Worm (Caenorhabditis elegans) whole organism, L3 larva: ENCODE measurements around the gene rack-1.
A peak's percentile ranks its signal among the peaks of the same experiment; 100 is the strongest.

Experiments
- aly-2 ChIP-seq: fragments of 150-350 bp; optimal IDR thresholded peaks from 2 replicates; lab custom pipeline; 2014; ENCODE audit warnings: missing biosample characterization, missing genetic modification characterization
- ama-1 ChIP-seq: fragments of 150-350 bp; optimal IDR thresholded peaks from 2 replicates; lab custom pipeline; 2018
- ceh-16 ChIP-seq: sonication (generic microtip); optimal IDR thresholded peaks from 2 replicates; lab custom pipeline; 2017; ENCODE audit warnings: missing biosample characterization, missing genetic modification characterization
- ceh-28 ChIP-seq: fragments of 150-350 bp; optimal IDR thresholded peaks from 2 replicates; lab custom pipeline; 2014; ENCODE audit warnings: missing biosample characterization, missing genetic modification reagents, missing genetic modification characterization
- ceh-82 ChIP-seq: fragments of 150-350 bp; optimal IDR thresholded peaks from 2 replicates; lab custom pipeline; 2014; ENCODE audit warnings: missing biosample characterization, missing genetic modification characterization
- ceh-9 ChIP-seq: sonication (generic microtip); optimal IDR thresholded peaks from 2 replicates; lab custom pipeline; 2018; ENCODE audit warnings: missing biosample characterization, missing genetic modification characterization
- daf-12 ChIP-seq: fragments of 150-350 bp; optimal IDR thresholded peaks from 2 replicates; lab custom pipeline; 2014; ENCODE audit warnings: missing biosample characterization, missing genetic modification reagents, missing genetic modification characterization
- egl-27 ChIP-seq: sonication (generic microtip); optimal IDR thresholded peaks from 4 replicates; lab custom pipeline; 2017; ENCODE audit warnings: missing biosample characterization, missing genetic modification reagents, missing genetic modification characterization
- egl-5 ChIP-seq: fragments of 150-350 bp; optimal IDR thresholded peaks from 2 replicates; lab custom pipeline; 2017; ENCODE audit warnings: missing biosample characterization, missing genetic modification reagents, missing genetic modification characterization, inconsistent platforms
- elt-1 ChIP-seq: fragments of 150-350 bp; optimal IDR thresholded peaks from 2 replicates; lab custom pipeline; 2014; ENCODE audit warnings: missing biosample characterization, missing genetic modification characterization
- elt-2 ChIP-seq: sonication (generic microtip); optimal IDR thresholded peaks from 2 replicates; lab custom pipeline; 2016; ENCODE audit warnings: missing genetic modification reagents, mild to moderate bottlenecking, missing genetic modification characterization, missing compliant biosample characterization
- elt-3 ChIP-seq, 3 experiments: fragments of 150-350 bp in 1 of 3; sonication (generic microtip) in 2 of 3; optimal IDR thresholded peaks; 2 replicates in 2 of 3; 4 replicates in 1 of 3; lab custom pipeline; 2014 to 2017; ENCODE audit warnings: missing biosample characterization in 3 of 3, missing genetic modification characterization in 3 of 3
- eor-1 ChIP-seq, 2 experiments: fragments of 150-350 bp; optimal IDR thresholded peaks; 2 replicates each; lab custom pipeline; 2014 to 2018; ENCODE audit warnings: missing biosample characterization in 2 of 2, missing genetic modification characterization in 2 of 2
- fkh-2 ChIP-seq: fragments of 150-350 bp; optimal IDR thresholded peaks from 2 replicates; lab custom pipeline; 2014; ENCODE audit warnings: missing biosample characterization, missing genetic modification reagents, missing genetic modification characterization
- hmg-11 ChIP-seq: sonication (generic microtip); optimal IDR thresholded peaks from 2 replicates; lab custom pipeline; 2016; ENCODE audit warnings: missing genetic modification characterization, missing compliant biosample characterization
- jun-1 ChIP-seq: fragments of 150-350 bp; optimal IDR thresholded peaks from 2 replicates; lab custom pipeline; 2014; ENCODE audit warnings: missing biosample characterization, missing genetic modification reagents, missing genetic modification characterization
- lin-15B ChIP-seq: fragments of 150-350 bp; optimal IDR thresholded peaks from 2 replicates; lab custom pipeline; 2014; ENCODE audit warnings: missing biosample characterization, missing genetic modification characterization
- lin-39 ChIP-seq: fragments of 150-350 bp; optimal IDR thresholded peaks from 2 replicates; lab custom pipeline; 2018; ENCODE audit warnings: missing biosample characterization, missing genetic modification reagents, missing genetic modification characterization
- lsy-12 ChIP-seq: sonication (generic microtip); optimal IDR thresholded peaks from 2 replicates; lab custom pipeline; 2016; ENCODE audit warnings: mild to moderate bottlenecking, missing genetic modification characterization, missing compliant biosample characterization
- mdl-1 ChIP-seq: fragments of 150-350 bp; optimal IDR thresholded peaks from 2 replicates; lab custom pipeline; 2014; ENCODE audit warnings: missing biosample characterization, missing genetic modification characterization
- mml-1 ChIP-seq: fragments of 150-350 bp; sonication (generic microtip); optimal IDR thresholded peaks from 3 replicates; lab custom pipeline; 2014; ENCODE audit warnings: missing biosample characterization, missing genetic modification characterization
- nfya-1 ChIP-seq: sonication (generic microtip); optimal IDR thresholded peaks from 2 replicates; lab custom pipeline; 2017; ENCODE audit warnings: missing genetic modification characterization, mild to moderate bottlenecking, missing compliant biosample characterization, antibody characterized with exemption, moderate library complexity; ENCODE audit not compliant: insufficient read depth
- nhr-11 ChIP-seq: fragments of 150-350 bp; optimal IDR thresholded peaks from 2 replicates; lab custom pipeline; 2014; ENCODE audit warnings: missing biosample characterization, missing genetic modification characterization
- nhr-12 ChIP-seq: fragments of 150-350 bp; optimal IDR thresholded peaks from 2 replicates; lab custom pipeline; 2014; ENCODE audit warnings: missing biosample characterization, missing genetic modification characterization
- nhr-23 ChIP-seq: fragments of 150-350 bp; optimal IDR thresholded peaks from 2 replicates; lab custom pipeline; 2014; ENCODE audit warnings: missing biosample characterization, missing genetic modification reagents, missing genetic modification characterization
- nhr-237 ChIP-seq: fragments of 150-350 bp; optimal IDR thresholded peaks from 2 replicates; lab custom pipeline; 2014; ENCODE audit warnings: missing biosample characterization, missing genetic modification characterization
- nhr-25 ChIP-seq: sonication (generic microtip); optimal IDR thresholded peaks from 2 replicates; lab custom pipeline; 2017; ENCODE audit warnings: missing biosample characterization, missing genetic modification characterization
- nhr-28 ChIP-seq: fragments of 150-350 bp; optimal IDR thresholded peaks from 2 replicates; lab custom pipeline; 2014; ENCODE audit warnings: missing biosample characterization, missing genetic modification characterization
- pha-4 ChIP-seq: fragments of 150-350 bp; optimal IDR thresholded peaks from 2 replicates; lab custom pipeline; 2014; ENCODE audit warnings: missing biosample characterization, missing genetic modification reagents, missing genetic modification characterization
- pqm-1 ChIP-seq: fragments of 150-350 bp; optimal IDR thresholded peaks from 2 replicates; lab custom pipeline; 2017; ENCODE audit warnings: missing biosample characterization, missing genetic modification characterization, inconsistent platforms
- sea-2 ChIP-seq: fragments of 150-350 bp; sonication (generic microtip); optimal IDR thresholded peaks from 4 replicates; lab custom pipeline; 2014; ENCODE audit warnings: missing biosample characterization, missing genetic modification reagents, missing genetic modification characterization
- skn-1 ChIP-seq: fragments of 150-350 bp; optimal IDR thresholded peaks from 2 replicates; lab custom pipeline; 2014; ENCODE audit warnings: missing biosample characterization, missing genetic modification characterization
- tbx-2 ChIP-seq: sonication (generic microtip); optimal IDR thresholded peaks from 2 replicates; lab custom pipeline; 2016; ENCODE audit warnings: mild to moderate bottlenecking, missing genetic modification characterization, missing compliant biosample characterization
- unc-39 ChIP-seq: sonication (generic microtip); optimal IDR thresholded peaks from 4 replicates; lab custom pipeline; 2017; ENCODE audit warnings: missing biosample characterization, missing genetic modification characterization
- unc-62 ChIP-seq: fragments of 150-350 bp; sonication (generic microtip); optimal IDR thresholded peaks from 4 replicates; lab custom pipeline; 2014; ENCODE audit warnings: missing biosample characterization, missing genetic modification reagents, missing genetic modification characterization
- zag-1 ChIP-seq: fragments of 150-350 bp; optimal IDR thresholded peaks from 2 replicates; lab custom pipeline; 2014; ENCODE audit warnings: missing biosample characterization, missing genetic modification characterization
- ztf-11 ChIP-seq: fragments of 150-350 bp; optimal IDR thresholded peaks from 2 replicates; lab custom pipeline; 2014; ENCODE audit warnings: missing biosample characterization, missing genetic modification characterization

The rack-1 gene

ce11 chrIV:10174932-10175732, 1.3 kb upstream of the rack-1 start:
- TF ChIP-seq nhr-25 (tag; lab: Kevin White, UChicago) (peak; percentile 16), elt-1 (tag; lab: Kevin White, UChicago) (no peak), lin-15B (tag; lab: Kevin White, UChicago) (no peak), nhr-28 (tag; lab: Kevin White, UChicago) (no peak), nhr-12 (no peak), hmg-11 (tag; lab: Kevin White, UChicago) (peak; percentile 37), daf-12 (tag; lab: Kevin White, UChicago) (no peak), pqm-1 (tag; lab: Kevin White, UChicago) (no peak), aly-2 (tag; lab: Kevin White, UChicago) (no peak), ceh-28 (tag; lab: Kevin White, UChicago) (peak; percentile 24), nfya-1 (peak; percentile 29), unc-62 (GFP tag; lab: Kevin White, UChicago) (no peak), mdl-1 (tag; lab: Kevin White, UChicago) (no peak), egl-27 (tag; lab: Kevin White, UChicago) (no peak), ama-1 (lab: Kevin White, UChicago) (no peak), elt-2 (tag; lab: Kevin White, UChicago) (peak; percentile 45), ceh-82 (tag; lab: Kevin White, UChicago) (no peak), sea-2 (no peak), pha-4 (tag; lab: Kevin White, UChicago) (peak; percentile 56)
- TF ChIP-seq, all 47 proteins: peak for 6

ce11 chrIV:10177779-10178178, 1.3 kb downstream of the rack-1 start, which contains the start of gene mspn-1:
mspn-1 (plus strand) TSS chrIV:10177968.
- no peak for TF ChIP-seq ceh-28 (tag; lab: Kevin White, UChicago)
- no peak for TF ChIP-seq fkh-2 (tag; lab: Kevin White, UChicago)
- TF ChIP-seq tbx-2 (tag; lab: Kevin White, UChicago) = no peak
- no peak for TF ChIP-seq elt-1 (tag; lab: Kevin White, UChicago)
- no peak for TF ChIP-seq nfya-1
- TF ChIP-seq nhr-28 (tag; lab: Kevin White, UChicago) = no peak
- TF ChIP-seq egl-5 = no peak
- no peak for TF ChIP-seq elt-3 (tag; optimal IDR thresholded peaks at IDR 0.05; lab: Kevin White, UChicago)
- TF ChIP-seq lin-39 (tag; lab: Kevin White, UChicago) = no peak
- no peak for TF ChIP-seq pha-4 (tag; lab: Kevin White, UChicago)
- TF ChIP-seq unc-62 (GFP tag; lab: Kevin White, UChicago) = no peak
- TF ChIP-seq zag-1 (tag; lab: Kevin White, UChicago) = no peak
- TF ChIP-seq nhr-11 (tag; lab: Kevin White, UChicago) = no peak
- TF ChIP-seq skn-1 (tag; lab: Kevin White, UChicago) = no peak
- TF ChIP-seq nhr-23 = no peak
- TF ChIP-seq hmg-11 (tag; lab: Kevin White, UChicago) = no peak
- no peak for TF ChIP-seq sea-2

- no peak for TF ChIP-seq eor-1 (tag; optimal IDR thresholded peaks at IDR 0.05; lab: Kevin White, UChicago)
- TF ChIP-seq ceh-16 (tag; lab: Kevin White, UChicago) = no peak
- TF ChIP-seq ceh-28 (tag; lab: Kevin White, UChicago) = peak; percentile 14
- TF ChIP-seq pha-4 (tag; lab: Kevin White, UChicago) = no peak
- TF ChIP-seq mml-1 (tag; lab: Kevin White, UChicago) = no peak
- TF ChIP-seq unc-39 = no peak
- TF ChIP-seq lsy-12 (tag; lab: Kevin White, UChicago) = no peak
- peak; percentile 18 for TF ChIP-seq hmg-11 (tag; lab: Kevin White, UChicago)
- no peak for TF ChIP-seq ceh-82 (tag; lab: Kevin White, UChicago)
- no peak for TF ChIP-seq nhr-237
- no peak for TF ChIP-seq nhr-23
- TF ChIP-seq egl-27 (tag; lab: Kevin White, UChicago) = no peak
- TF ChIP-seq ama-1 (lab: Kevin White, UChicago) = no peak
- no peak for TF ChIP-seq lin-39 (tag; lab: Kevin White, UChicago)
- no peak for TF ChIP-seq jun-1 (tag; lab: Kevin White, UChicago)
- TF ChIP-seq tbx-2 (tag; lab: Kevin White, UChicago) = no peak
- no peak for TF ChIP-seq elt-3 (tag; optimal IDR thresholded peaks at IDR 0.05; lab: Kevin White, UChicago)
- no peak for TF ChIP-seq ztf-11 (tag; lab: Kevin White, UChicago)
- peak; percentile 52 for TF ChIP-seq egl-5
- TF ChIP-seq nfya-1 = peak; percentile 37
- TF ChIP-seq ceh-9 (tag; lab: Kevin White, UChicago) = no peak
Observed at ce11 chrIV:10180133-10180749, 3.8 kb downstream of the rack-1 start, which contains the start of gene gta-1. gta-1 (plus strand) TSS chrIV:10180660.
